Fruit fly (Drosophila melanogaster): ENCODE results near the gene CG6592.
A peak's percentile ranks its signal among the peaks of the same experiment; 100 is the strongest.

CG6592 gene

DNA sequence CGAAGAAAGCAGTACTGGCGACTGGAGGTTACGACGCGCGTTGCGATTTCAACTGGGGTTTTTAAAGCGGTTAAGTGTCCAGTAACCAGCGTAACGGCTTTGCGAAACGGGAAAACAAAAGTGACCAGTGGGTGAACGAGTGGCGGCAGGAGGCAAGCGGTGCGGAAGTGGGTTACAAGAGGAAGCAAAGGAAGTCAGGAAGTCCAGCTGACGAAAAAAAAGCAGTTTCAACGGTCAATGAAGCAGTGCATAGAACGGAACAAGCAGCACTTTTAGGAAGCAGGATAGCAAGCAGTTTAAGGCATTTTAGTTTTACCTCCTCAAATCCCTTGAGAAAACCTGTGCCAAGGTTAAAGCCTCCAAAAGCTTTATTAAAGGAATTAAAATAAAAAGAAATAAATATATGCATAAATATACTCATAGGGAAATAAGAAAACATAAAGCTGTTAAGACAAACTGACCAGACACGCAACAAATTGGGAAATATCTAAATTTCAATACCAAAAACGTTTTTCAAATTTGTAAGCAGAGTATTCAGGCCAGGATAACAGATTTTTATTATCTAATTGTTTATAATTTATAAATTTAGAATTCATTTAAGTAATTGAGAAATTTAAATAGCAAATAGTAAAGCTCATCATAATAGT lies at the start of gene CG6592 (continued):
- TF ChIP-seq chm (GFP tag; IDR thresholded peaks at IDR 0.05) (peak; percentile 70; the same call in 1 of the 2 replicates), ERR (GFP tag; optimal IDR thresholded peaks at IDR 0.05) (no peak), CG12659 (GFP tag; optimal IDR thresholded peaks at IDR 0.05) (no peak), zfh1 (GFP tag; IDR thresholded peaks at IDR 0.05) (peak; percentile 61; the same call in 1 of the 3 replicates), CG3726 (GFP tag; IDR thresholded peaks at IDR 0.05) (no peak), luna (GFP tag; optimal IDR thresholded peaks at IDR 0.05) (no peak), pzg (GFP tag; optimal IDR thresholded peaks at IDR 0.05) (no peak), CG2202 (tag; optimal IDR thresholded peaks at IDR 0.05) (peak; percentile 16), pan (optimal IDR thresholded peaks at IDR 0.05) (no peak), pan (GFP tag; optimal IDR thresholded peaks at IDR 0.05 in 1 of 2, IDR thresholded peaks at IDR 0.05 in 1 of 2) (no peak), stc (GFP tag; IDR thresholded peaks at IDR 0.05) (no peak), Meics (GFP tag; optimal IDR thresholded peaks at IDR 0.05) (no peak), Fer2 (tag; optimal IDR thresholded peaks at IDR 0.05) (no peak), CG8089 (GFP tag; optimal IDR thresholded peaks at IDR 0.05) (peak; percentile 67), CG8388 (GFP tag; optimal IDR thresholded peaks at IDR 0.05) (no peak), CG11504 (tag; optimal IDR thresholded peaks at IDR 0.05) (no peak), CG8478 (optimal IDR thresholded peaks at IDR 0.05) (peak; percentile 82), Ptx1 (GFP tag; IDR thresholded peaks at IDR 0.05) (no peak), CG1792 (GFP tag; optimal IDR thresholded peaks at IDR 0.05) (no peak), ewg (GFP tag; optimal IDR thresholded peaks at IDR 0.05) (peak; percentile 87), CG2116 (GFP tag; optimal IDR thresholded peaks at IDR 0.05) (peak; percentile 31), CG10321 (GFP tag; IDR thresholded peaks at IDR 0.05) (no peak), CG10274 (GFP tag; optimal IDR thresholded peaks at IDR 0.05) (no peak), CG17186 (GFP tag; optimal IDR thresholded peaks at IDR 0.05) (no peak), hkb (optimal IDR thresholded peaks at IDR 0.05) (no peak), hkb (GFP tag; IDR thresholded peaks at IDR 0.05) (no peak), Hmr (GFP tag; optimal IDR thresholded peaks at IDR 0.05) (no peak), Atf3 (GFP tag; optimal IDR thresholded peaks at IDR 0.05) (peak; percentile 6), her (GFP tag; optimal IDR thresholded peaks at IDR 0.05) (peak; percentile 14), CG11398 (GFP tag; optimal IDR thresholded peaks at IDR 0.05) (peak; percentile 24), grn (GFP tag; optimal IDR thresholded peaks at IDR 0.05) (no peak), CG6254 (GFP tag; optimal IDR thresholded peaks at IDR 0.05) (no peak), MBD-R2 (GFP tag; IDR thresholded peaks at IDR 0.05) (no peak), mam (GFP tag; optimal IDR thresholded peaks at IDR 0.05) (peak; percentile 4), Dbx (GFP tag; IDR thresholded peaks at IDR 0.05) (no peak), crp (GFP tag; optimal IDR thresholded peaks at IDR 0.05) (peak in 1 of 2 experiments; percentile 57), nmo (GFP tag; optimal IDR thresholded peaks at IDR 0.05) (peak; percentile 59), jumu (GFP tag; optimal IDR thresholded peaks at IDR 0.05) (no peak), sens (GFP tag) (peak; percentile 80), tgo (GFP tag; IDR thresholded peaks at IDR 0.05) (no peak), phol (tag; optimal IDR thresholded peaks at IDR 0.05) (peak; percentile 62), D19B (GFP tag; optimal IDR thresholded peaks at IDR 0.05) (no peak), otp (GFP tag; IDR thresholded peaks at IDR 0.05) (peak; percentile 65; the same call in 1 of the 3 replicates), tll (GFP tag; optimal IDR thresholded peaks at IDR 0.05) (peak in 1 of 2 experiments; percentile 67), CG12236 (GFP tag; optimal IDR thresholded peaks at IDR 0.05) (peak; percentile 44), CG43689 (GFP tag; IDR thresholded peaks at IDR 0.05) (no peak), Kr (GFP tag; optimal IDR thresholded peaks at IDR 0.05) (peak; percentile 68), lmd (GFP tag; IDR thresholded peaks at IDR 0.05) (no peak; the same call in 1 of the 2 replicates), CG8924 (tag; optimal IDR thresholded peaks at IDR 0.05) (peak; percentile 4), chinmo (GFP tag; IDR thresholded peaks at IDR 0.05; ENCODE audit: partially characterized antibody) (no peak), CG6683 (GFP tag; optimal IDR thresholded peaks at IDR 0.05) (no peak)

All from whole organism, embryonic.